Worm (Caenorhabditis elegans) whole organism, L4/young adult: Measurements from ENCODE around the gene F41E6.15.
A peak's percentile ranks its signal among the peaks of the same experiment; 100 is the strongest.
"Not testable (repeated sequence)": the region's sequence is repeated elsewhere in the genome, so short reads cannot be mapped to it uniquely, and the experiment has no call there.

Experiments
- W03F9.2 ChIP-seq: fragments of 150-350 bp; optimal IDR thresholded peaks from 2 replicates; lab custom pipeline; 2014; ENCODE audit warnings: missing biosample characterization, missing genetic modification characterization
- dao-5 ChIP-seq: sonication (generic microtip); optimal IDR thresholded peaks from 2 replicates; lab custom pipeline; 2016; ENCODE audit warnings: missing genotype, missing genetic modification characterization, moderate library complexity, missing compliant biosample characterization
- him-1 ChIP-seq: sonication (generic microtip); optimal IDR thresholded peaks from 2 replicates; lab custom pipeline; 2016; ENCODE audit warnings: missing genotype, missing genetic modification reagents, missing genetic modification characterization, missing compliant biosample characterization

Gene F41E6.15

ce11 chrV:8599957-8600356 lies 2.6 kb downstream of the F41E6.15 start:
- TF ChIP-seq him-1 (tag; lab: Kevin White, UChicago) (no peak), W03F9.2 (tag; lab: Kevin White, UChicago) (no peak), dao-5 (tag; lab: Kevin White, UChicago) (no peak)

DNA sequence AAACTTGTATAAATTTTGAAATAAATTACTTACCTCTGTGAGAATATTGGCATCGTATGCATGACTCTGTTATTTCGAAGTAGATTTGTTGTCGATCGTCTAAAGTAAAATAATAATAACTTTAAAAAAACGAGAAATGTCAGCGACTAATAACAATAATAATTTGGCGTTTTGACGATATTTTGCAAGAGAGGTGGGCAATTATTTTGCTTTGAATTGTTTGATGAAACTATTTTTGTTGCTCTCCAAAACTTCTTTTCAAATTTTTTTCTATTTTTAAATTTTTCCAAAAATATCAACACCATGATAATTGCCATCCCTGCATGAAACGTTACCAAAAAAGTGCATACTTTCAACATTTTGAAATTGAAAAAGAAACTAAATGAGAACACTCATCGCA lies 3.3 kb downstream of the F41E6.15 start, which contains the start of gene F41E6.7:
Gene F41E6.7 (minus strand): TSS at position 101 of the 400 bp plus-strand sequence.
- no peak for TF ChIP-seq him-1 (tag; lab: Kevin White, UChicago)

DNA sequence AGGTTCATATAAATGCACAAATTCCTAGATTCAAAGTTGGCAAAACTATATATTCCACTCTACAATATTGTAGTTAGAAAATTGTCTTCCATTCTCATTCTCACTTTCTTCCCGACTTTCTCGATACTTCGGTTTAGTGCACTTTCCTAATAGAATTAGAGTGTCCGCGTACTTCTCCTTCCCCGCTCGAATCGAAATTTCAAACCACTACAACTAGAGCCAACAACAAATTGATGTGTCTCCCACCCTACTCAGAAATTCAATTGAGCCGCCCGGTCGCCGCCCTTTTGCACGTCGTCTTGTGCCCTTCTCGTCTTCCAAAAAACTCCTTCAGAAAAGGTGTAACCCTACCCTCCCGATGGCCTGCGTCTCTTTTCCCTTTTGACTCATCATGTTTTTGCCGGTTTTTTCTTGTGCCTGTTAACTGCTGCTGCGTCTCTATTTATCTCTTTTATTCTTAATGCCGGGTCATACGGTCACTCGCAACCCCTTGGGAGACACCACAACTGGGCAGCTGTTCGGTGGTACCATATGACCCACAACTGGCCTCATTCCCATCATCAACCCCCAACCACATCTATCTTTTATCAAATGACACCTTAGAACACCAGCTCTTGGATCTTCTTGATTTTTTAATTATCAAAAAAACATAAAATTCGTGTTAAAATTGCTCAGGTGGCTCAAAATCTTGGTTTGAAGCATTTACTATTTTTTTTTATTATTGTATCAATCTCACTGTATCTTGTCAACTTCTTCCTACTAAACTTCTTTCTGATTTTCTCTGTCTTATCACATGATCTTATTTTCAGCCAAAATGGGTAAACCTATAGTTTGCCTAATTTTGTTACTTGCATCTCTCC lies 8.2 kb downstream of the F41E6.15 start, which contains the start of gene tag-196:
Gene tag-196 (plus strand): TSS at position 810 of the 860 bp plus-strand sequence.
- TF ChIP-seq W03F9.2 (tag; lab: Kevin White, UChicago) (no peak), him-1 (tag; lab: Kevin White, UChicago) (no peak)

ce11 chrV:8592691-8593307 lies 9.7 kb downstream of the F41E6.15 start:
- no peak for TF ChIP-seq him-1 (tag; lab: Kevin White, UChicago)
- no peak for TF ChIP-seq W03F9.2 (tag; lab: Kevin White, UChicago)
- no peak for TF ChIP-seq dao-5 (tag; lab: Kevin White, UChicago)

DNA sequence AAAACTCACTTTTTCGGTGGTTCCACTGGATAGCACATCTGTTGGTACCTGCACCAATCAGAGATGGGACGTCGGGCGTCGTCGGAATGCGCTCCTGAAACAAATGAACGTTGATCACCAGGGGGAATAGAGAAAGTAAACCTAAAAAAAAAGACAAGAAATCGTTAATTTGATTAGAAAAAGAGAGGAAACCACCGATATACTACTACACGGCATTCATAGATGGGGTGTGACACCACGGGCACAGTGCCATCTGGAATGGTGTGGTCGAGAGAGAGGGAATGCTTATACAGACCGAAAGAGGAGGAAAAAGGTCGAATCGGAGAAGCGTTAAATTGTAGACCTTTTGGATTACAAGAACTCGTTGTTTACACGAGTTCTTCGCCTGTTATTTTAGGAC lies 14.5 kb downstream of the F41E6.15 start, which contains the start of gene C10B5.3:
Gene C10B5.3 (minus strand): TSS at position 101 of the 400 bp plus-strand sequence.
- TF ChIP-seq W03F9.2 (tag; lab: Kevin White, UChicago) (no peak), dao-5 (tag; lab: Kevin White, UChicago) (no peak), him-1 (tag; lab: Kevin White, UChicago) (no peak)

ce11 chrV:8586920-8587319 lies 15.6 kb downstream of the F41E6.15 start:
- no peak for TF ChIP-seq W03F9.2 (tag; lab: Kevin White, UChicago)
- no peak for TF ChIP-seq dao-5 (tag; lab: Kevin White, UChicago)
- no peak for TF ChIP-seq him-1 (tag; lab: Kevin White, UChicago)

DNA sequence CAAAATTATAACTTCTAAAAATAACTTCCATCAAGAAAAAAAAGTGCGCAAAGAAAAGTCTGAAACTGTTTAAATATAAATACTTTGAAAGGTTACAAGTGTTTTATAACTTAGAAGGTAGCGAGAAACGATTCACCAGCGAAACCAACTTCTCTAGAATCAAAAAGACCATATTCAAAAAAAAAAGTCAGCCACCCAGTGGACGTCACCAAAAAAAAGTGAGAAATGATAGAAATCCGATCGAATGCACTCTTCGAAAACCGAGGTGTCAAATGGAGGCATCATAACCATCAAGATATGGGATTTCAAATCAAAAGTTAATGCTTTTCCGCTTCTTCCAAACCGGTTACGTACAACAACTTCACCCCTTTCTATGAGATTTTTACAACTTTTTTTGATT lies 16.1 kb downstream of the F41E6.15 start:
- TF ChIP-seq dao-5 (tag; lab: Kevin White, UChicago) = no peak
- TF ChIP-seq him-1 (tag; lab: Kevin White, UChicago) = no peak
- no peak for TF ChIP-seq W03F9.2 (tag; lab: Kevin White, UChicago)

DNA sequence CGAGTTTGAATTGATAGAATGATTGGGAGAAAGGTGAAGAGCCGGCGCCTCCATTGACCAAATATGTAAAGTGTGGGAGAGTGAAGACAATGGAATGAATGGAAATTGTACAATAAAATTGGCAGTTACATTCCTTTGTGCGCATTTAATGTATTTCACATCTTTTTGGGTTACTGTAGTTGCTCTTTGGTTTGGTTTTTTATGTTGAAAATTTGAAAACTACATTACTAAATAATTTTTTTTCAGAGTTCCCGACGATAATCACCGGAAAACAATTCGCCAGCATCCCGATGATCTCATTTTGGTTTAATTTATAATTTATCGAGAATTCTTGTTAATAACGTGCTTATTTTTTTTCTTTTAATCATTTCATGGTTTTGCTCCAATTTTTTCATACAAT lies 21.6 kb downstream of the F41E6.15 start, which contains the start of gene C10B5.1:
Gene C10B5.1 (plus strand): TSS at position 301 of the 400 bp plus-strand sequence.
- TF ChIP-seq W03F9.2 (tag; lab: Kevin White, UChicago) = no peak

ce11 chrV:8574762-8575161 lies 27.8 kb downstream of the F41E6.15 start, which contains the start of gene F25G6.1:
Gene F25G6.1, plus strand, starts transcription at chrV:8575062.
- not testable (repeated sequence) for TF ChIP-seq dao-5, him-1, W03F9.2 (tag; lab: Kevin White, UChicago)

ce11 chrV:8569841-8570361 lies 32.6 kb downstream of the F41E6.15 start, which contains the start of the genes F25G6.9 and symk-1:
Gene F25G6.9, minus strand, starts transcription at chrV:8570000.
Gene symk-1, plus strand, starts transcription at chrV:8570311.
- TF ChIP-seq dao-5 (tag; lab: Kevin White, UChicago) (no peak), W03F9.2 (tag; lab: Kevin White, UChicago) (peak; percentile 70)

ce11 chrV:8569172-8569571 lies 33.4 kb downstream of the F41E6.15 start:
- no peak for TF ChIP-seq dao-5 (tag; lab: Kevin White, UChicago)
- no peak for TF ChIP-seq W03F9.2 (tag; lab: Kevin White, UChicago)
- no peak for TF ChIP-seq him-1 (tag; lab: Kevin White, UChicago)

DNA sequence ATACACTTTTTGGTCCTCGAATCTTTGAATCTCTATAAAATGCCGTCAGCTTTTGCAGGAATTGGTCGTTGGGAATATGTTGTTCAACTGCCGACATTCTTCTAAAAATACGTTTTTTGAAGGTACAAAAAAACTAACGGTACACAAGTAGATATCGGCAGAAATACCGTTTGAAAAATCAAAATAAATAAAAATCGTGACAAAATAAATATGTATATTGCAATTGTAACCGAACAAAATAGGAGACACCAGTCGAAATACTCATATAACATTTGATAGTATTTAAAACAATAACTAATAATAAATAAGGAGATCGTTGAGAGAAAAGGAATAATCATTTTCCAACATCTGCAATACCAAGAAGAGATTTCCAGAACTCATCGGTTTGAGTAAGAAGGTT lies 37.5 kb downstream of the F41E6.15 start, which contains the start of gene F25G6.8:
Gene F25G6.8 (minus strand): TSS at position 101 of the 400 bp plus-strand sequence.
- no peak for TF ChIP-seq him-1 (tag; lab: Kevin White, UChicago)
- no peak for TF ChIP-seq W03F9.2 (tag; lab: Kevin White, UChicago)
- TF ChIP-seq dao-5 (tag; lab: Kevin White, UChicago) = no peak

DNA sequence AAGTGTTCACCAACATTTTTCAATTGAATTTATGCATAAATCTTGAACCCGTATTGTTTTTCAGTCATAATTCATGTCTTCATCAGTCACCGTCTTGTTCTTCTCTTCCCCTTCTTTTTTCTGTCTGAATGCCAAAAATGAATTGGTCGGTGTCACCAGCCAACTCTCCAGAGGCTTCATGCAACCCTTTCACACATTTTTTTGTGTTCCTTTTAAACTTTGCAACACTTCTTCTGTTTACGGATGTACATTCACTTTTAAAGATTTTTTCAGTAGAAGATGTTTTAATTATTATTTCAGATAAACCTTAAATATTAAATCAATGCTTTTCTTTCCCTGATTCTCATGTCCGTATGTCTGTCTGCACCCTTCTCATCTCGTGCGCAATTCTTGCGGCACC lies 41.6 kb downstream of the F41E6.15 start, which contains the start of gene acr-16:
Gene acr-16 (plus strand): TSS at position 301 of the 400 bp plus-strand sequence.
- TF ChIP-seq dao-5 (tag; lab: Kevin White, UChicago) (no peak), W03F9.2 (tag; lab: Kevin White, UChicago) (no peak), him-1 (tag; lab: Kevin White, UChicago) (no peak)
